Worm (Caenorhabditis elegans) whole organism, L1 larva: ENCODE data around the gene alh-2.

Experiments
- C16A3.4 ChIP-seq: fragments of 150-350 bp; optimal IDR thresholded peaks from 2 replicates; lab custom pipeline; 2014; ENCODE audit warnings: missing biosample characterization, missing genetic modification characterization
- F16B12.6 ChIP-seq: fragments of 150-350 bp; optimal IDR thresholded peaks from 2 replicates; lab custom pipeline; 2014; ENCODE audit warnings: missing biosample characterization, missing genetic modification characterization
- ceh-8 ChIP-seq: fragments of 200-800 bp; sonication (Bioruptor generic); optimal IDR thresholded peaks from 2 replicates; lab custom pipeline; 2018; ENCODE audit warnings: mild to moderate bottlenecking, missing genetic modification characterization, moderate library complexity, missing compliant biosample characterization
- ceh-82 ChIP-seq, 3 experiments: fragments of 150-350 bp in 1 of 3; sonication (generic microtip) in 2 of 3; optimal IDR thresholded peaks; 2 replicates each; lab custom pipeline; 2014 to 2017; ENCODE audit warnings: missing biosample characterization in 3 of 3, missing genetic modification characterization in 3 of 3
- ceh-90 ChIP-seq: sonication (generic microtip); optimal IDR thresholded peaks from 2 replicates; lab custom pipeline; 2016; ENCODE audit warnings: missing genetic modification characterization, missing compliant biosample characterization
- ces-1 ChIP-seq: fragments of 150-350 bp; optimal IDR thresholded peaks from 2 replicates; lab custom pipeline; 2014; ENCODE audit warnings: missing biosample characterization, missing genetic modification reagents, missing genetic modification characterization
- efl-1 ChIP-seq, 4 experiments: fragments of 150-350 bp; optimal IDR thresholded peaks in 3 of 4; peaks in 1 of 4; 1 replicate in 1 of 4; 2 replicates in 3 of 4; lab custom pipeline; 2014; ENCODE audit warnings: missing biosample characterization in 2 of 4, missing genetic modification characterization in 2 of 4, missing genetic modification reagents in 2 of 4
- egl-13 ChIP-seq: sonication (generic microtip); optimal IDR thresholded peaks from 2 replicates; lab custom pipeline; 2016; ENCODE audit warnings: missing genotype, missing genetic modification reagents, missing genetic modification characterization, missing compliant biosample characterization
- egl-27 ChIP-seq, 2 experiments: fragments of 150-350 bp in 1 of 2; sonication (generic microtip); optimal IDR thresholded peaks; 3 replicates each; lab custom pipeline; 2017 to 2018; ENCODE audit warnings: missing biosample characterization in 2 of 2, missing genetic modification characterization in 2 of 2, missing genetic modification reagents in 2 of 2
- fkh-8 ChIP-seq: sonication (generic microtip); optimal IDR thresholded peaks from 2 replicates; lab custom pipeline; 2016; ENCODE audit warnings: mild to moderate bottlenecking, missing genetic modification characterization, missing compliant biosample characterization
- hlh-4 ChIP-seq: sonication (generic microtip); optimal IDR thresholded peaks from 2 replicates; lab custom pipeline; 2016; ENCODE audit warnings: mild to moderate bottlenecking, missing genetic modification characterization, missing compliant biosample characterization
- isw-1 ChIP-seq: fragments of 200-800 bp; sonication (Bioruptor generic); IDR thresholded peaks from 2 replicates; pipeline ENCODE4 v1.3.6; 2022; ENCODE audit warnings: missing genetic modification characterization, missing compliant biosample characterization
- lin-13 ChIP-seq: fragments of 150-350 bp; optimal IDR thresholded peaks from 2 replicates; lab custom pipeline; 2014; ENCODE audit warnings: missing biosample characterization, missing genetic modification reagents, missing genetic modification characterization
- lin-14 ChIP-seq: fragments of 200-800 bp; sonication (Bioruptor generic); optimal IDR thresholded peaks from 2 replicates; lab custom pipeline; 2018; ENCODE audit warnings: mild to moderate bottlenecking, missing genetic modification characterization, moderate library complexity, missing compliant biosample characterization
- mab-9 ChIP-seq: fragments of 200-800 bp; sonication (Bioruptor generic); IDR thresholded peaks from 2 replicates; pipeline ENCODE4 v1.3.6; 2022; ENCODE audit warnings: missing genetic modification reagents, missing genetic modification characterization, missing compliant biosample characterization
- mep-1 ChIP-seq: fragments of 150-350 bp; optimal IDR thresholded peaks from 2 replicates; lab custom pipeline; 2014; ENCODE audit warnings: missing biosample characterization, missing genetic modification characterization
- nhr-11 ChIP-seq: fragments of 150-350 bp; optimal IDR thresholded peaks from 2 replicates; lab custom pipeline; 2014; ENCODE audit warnings: missing biosample characterization, missing genetic modification characterization
- nhr-20 ChIP-seq: sonication (generic microtip); optimal IDR thresholded peaks from 2 replicates; lab custom pipeline; 2016; ENCODE audit warnings: mild to moderate bottlenecking, missing genetic modification characterization, missing compliant biosample characterization
- nhr-28 ChIP-seq: fragments of 150-350 bp; optimal IDR thresholded peaks from 2 replicates; lab custom pipeline; 2014; ENCODE audit warnings: missing biosample characterization, missing genetic modification characterization
- nhr-47 ChIP-seq: sonication (generic microtip); optimal IDR thresholded peaks from 2 replicates; lab custom pipeline; 2016; ENCODE audit warnings: mild to moderate bottlenecking, missing genetic modification characterization, moderate library complexity, missing compliant biosample characterization
- nhr-71 ChIP-seq: sonication (generic microtip); optimal IDR thresholded peaks from 2 replicates; lab custom pipeline; 2016; ENCODE audit warnings: mild to moderate bottlenecking, missing genetic modification characterization, moderate library complexity, missing compliant biosample characterization
- nhr-76 ChIP-seq: sonication (generic microtip); optimal IDR thresholded peaks from 2 replicates; lab custom pipeline; 2017; ENCODE audit warnings: missing biosample characterization, missing genetic modification characterization
- nhr-85 ChIP-seq: sonication (generic microtip); peaks from one replicate; lab custom pipeline; 2016; ENCODE audit warnings: missing genetic modification characterization, inconsistent platforms, missing compliant biosample characterization
- nhr-90 ChIP-seq: sonication (generic microtip); optimal IDR thresholded peaks from 2 replicates; lab custom pipeline; 2016; ENCODE audit warnings: mild to moderate bottlenecking, missing genetic modification characterization, missing compliant biosample characterization; ENCODE audit not compliant: poor library complexity
- rnt-1 ChIP-seq: sonication (generic microtip); optimal IDR thresholded peaks from 2 replicates; lab custom pipeline; 2016; ENCODE audit warnings: mild to moderate bottlenecking, missing genetic modification characterization, moderate library complexity, missing compliant biosample characterization
- skn-1 ChIP-seq: fragments of 150-350 bp; optimal IDR thresholded peaks from 2 replicates; lab custom pipeline; 2014; ENCODE audit warnings: missing biosample characterization, missing genetic modification characterization
- snpc-4 ChIP-seq: fragments of 150-350 bp; optimal IDR thresholded peaks from 2 replicates; lab custom pipeline; 2014; ENCODE audit warnings: missing biosample characterization, missing genetic modification characterization
- sup-37 ChIP-seq: fragments of 200-800 bp; sonication (Bioruptor generic); optimal IDR thresholded peaks from 2 replicates; lab custom pipeline; 2018; ENCODE audit warnings: mild to moderate bottlenecking, missing genetic modification characterization, missing compliant biosample characterization
- tbx-2 ChIP-seq: sonication (generic microtip); optimal IDR thresholded peaks from 2 replicates; lab custom pipeline; 2016; ENCODE audit warnings: missing genetic modification characterization, missing compliant biosample characterization
- unc-130 ChIP-seq: fragments of 150-350 bp; optimal IDR thresholded peaks from 2 replicates; lab custom pipeline; 2017; ENCODE audit warnings: missing biosample characterization, missing genetic modification characterization, inconsistent platforms
- unc-30 ChIP-seq: sonication (generic microtip); optimal IDR thresholded peaks from 2 replicates; lab custom pipeline; 2017; ENCODE audit warnings: missing biosample characterization, missing genetic modification characterization
- unc-86 ChIP-seq: sonication (generic microtip); optimal IDR thresholded peaks from 2 replicates; lab custom pipeline; 2016; ENCODE audit warnings: missing genetic modification characterization, missing compliant biosample characterization
- unc-98 ChIP-seq: fragments of 200-800 bp; sonication (Bioruptor generic); IDR thresholded peaks from 2 replicates; pipeline ENCODE4 v1.3.6; 2022; ENCODE audit warnings: missing genetic modification characterization, missing compliant biosample characterization
- xbp-1 ChIP-seq: sonication (generic microtip); optimal IDR thresholded peaks from 2 replicates; lab custom pipeline; 2016; ENCODE audit warnings: missing genetic modification characterization, missing compliant biosample characterization
- zag-1 ChIP-seq: fragments of 150-350 bp; optimal IDR thresholded peaks from 2 replicates; lab custom pipeline; 2014; ENCODE audit warnings: missing biosample characterization, missing genetic modification characterization
- zip-4 ChIP-seq: fragments of 200-800 bp; sonication (Bioruptor generic); optimal IDR thresholded peaks from 2 replicates; lab custom pipeline; 2018; ENCODE audit warnings: mild to moderate bottlenecking, missing genetic modification characterization, moderate library complexity, missing compliant biosample characterization

Gene alh-2

DNA sequence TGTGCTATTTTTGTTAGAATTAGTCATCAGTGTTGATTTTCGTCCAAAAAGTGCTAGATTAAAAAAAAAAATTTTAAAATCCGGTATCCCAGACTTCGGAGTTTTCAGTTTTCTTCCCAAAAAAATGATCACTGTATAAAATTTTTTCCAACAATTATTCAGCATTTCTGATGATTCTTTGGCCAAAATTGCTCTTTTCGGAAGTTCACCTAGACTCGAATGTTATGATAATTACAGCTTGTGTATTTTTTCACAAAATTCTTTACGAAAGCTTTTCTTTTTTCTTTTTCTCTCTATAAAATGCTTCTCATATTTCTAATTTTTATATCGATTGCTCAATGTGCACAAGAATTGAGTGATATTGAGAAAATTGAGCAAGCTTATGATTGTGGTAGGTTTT lies 12.3 kb upstream of the alh-2 start, which contains the start of gene irld-17:
Gene irld-17 (plus strand): TSS at position 301 of the 400 bp plus-strand sequence.
- TF ChIP-seq efl-1 (optimal IDR thresholded peaks at IDR 0.05; lab: Kevin White, UChicago), result no peak
- peak in 1 of 2 experiments; percentile 67 for TF ChIP-seq efl-1 (GFP tag; optimal IDR thresholded peaks at IDR 0.05 in 1 of 2; lab: Kevin White, UChicago)
- TF ChIP-seq sup-37 (GFP tag; lab: Kevin White, UChicago), result no peak
- no peak for TF ChIP-seq unc-98
- no peak for TF ChIP-seq nhr-11 (tag; lab: Kevin White, UChicago)

DNA sequence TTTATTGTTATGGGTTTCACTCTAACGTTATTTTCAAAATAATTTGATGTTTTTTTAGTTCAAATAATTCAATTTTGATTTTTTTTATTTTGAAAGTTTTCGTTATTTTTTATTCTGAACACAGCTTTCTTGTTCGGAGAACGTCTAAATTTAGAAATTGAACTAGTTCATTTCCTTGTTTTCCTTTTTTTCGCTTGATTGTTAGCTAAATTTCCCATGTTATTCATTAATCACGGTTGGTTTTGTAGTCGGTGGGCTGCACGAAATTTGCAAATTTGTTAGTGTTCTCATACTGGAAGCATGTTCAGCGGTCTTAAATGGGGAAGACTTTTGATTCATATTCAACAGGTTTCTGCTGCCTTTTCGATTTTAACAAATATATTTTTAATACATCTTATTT lies 8.1 kb upstream of the alh-2 start, which contains the start of gene str-222:
Gene str-222 (plus strand): TSS at position 301 of the 400 bp plus-strand sequence.
- TF ChIP-seq C16A3.4 (tag; lab: Kevin White, UChicago) (no peak), xbp-1 (tag; lab: Kevin White, UChicago) (no peak), tbx-2 (tag; lab: Kevin White, UChicago) (no peak)

DNA sequence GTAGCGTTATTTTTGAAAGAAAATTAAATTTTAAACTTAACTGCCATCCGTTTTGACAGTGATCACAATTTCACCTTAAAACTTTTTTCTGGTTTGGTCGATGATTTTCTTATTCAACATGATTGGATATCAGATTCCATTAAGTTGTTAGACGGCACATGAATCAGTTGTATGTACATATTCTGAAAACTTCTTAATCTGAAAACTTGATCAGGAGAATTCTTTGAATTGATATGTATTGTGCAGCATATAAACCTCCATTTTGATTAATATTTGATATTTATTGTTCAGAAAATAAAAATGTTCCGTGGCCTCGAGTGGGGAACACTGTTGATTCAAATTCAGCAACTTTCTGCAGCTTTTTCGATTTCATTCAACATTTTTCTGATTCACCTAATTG lies 4.0 kb upstream of the alh-2 start, which contains the start of gene str-221:
Gene str-221 (plus strand): TSS at position 301 of the 400 bp plus-strand sequence.
- no peak for TF ChIP-seq unc-130 (tag; lab: Kevin White, UChicago)
- TF ChIP-seq ceh-90, result no peak
- TF ChIP-seq isw-1 (GFP tag; lab: Robert Waterston, UW), result no peak
- no peak for TF ChIP-seq egl-13 (tag; lab: Kevin White, UChicago)
- no peak for TF ChIP-seq nhr-76 (tag; lab: Kevin White, UChicago)
- no peak for TF ChIP-seq zag-1 (tag; lab: Kevin White, UChicago)
- TF ChIP-seq, all 84 proteins: peak for 0

DNA sequence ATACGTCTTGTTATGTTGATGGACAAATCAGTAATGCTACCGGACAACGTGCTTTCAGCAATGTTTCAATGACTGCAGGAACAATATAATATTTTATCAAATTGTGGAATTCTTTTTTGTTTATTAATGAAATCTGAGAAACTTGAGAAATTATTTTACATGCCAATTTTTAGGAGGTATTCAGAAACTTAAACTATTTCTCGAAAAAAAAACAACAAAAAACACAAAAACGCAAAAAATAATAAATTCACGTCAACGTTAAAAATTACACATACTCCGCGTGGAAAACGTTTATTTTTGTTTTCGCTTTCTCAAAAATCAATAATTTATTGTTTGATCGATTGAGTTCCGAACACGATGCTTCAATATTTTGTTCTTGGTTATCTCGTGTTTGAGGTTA lies 1.8 kb upstream of the alh-2 start, which contains the start of gene Y46H3D.1:
Gene Y46H3D.1 (plus strand): TSS at position 301 of the 400 bp plus-strand sequence.
- TF ChIP-seq ceh-8 (GFP tag; lab: Kevin White, UChicago) (no peak), ceh-82 (tag; optimal IDR thresholded peaks at IDR 0.05; lab: Kevin White, UChicago) (no peak), zag-1 (tag; lab: Kevin White, UChicago) (no peak), nhr-28 (tag; lab: Kevin White, UChicago) (no peak), unc-98 (no peak), nhr-90 (no peak), mep-1 (tag; lab: Kevin White, UChicago) (no peak), rnt-1 (tag; lab: Kevin White, UChicago) (no peak)

DNA sequence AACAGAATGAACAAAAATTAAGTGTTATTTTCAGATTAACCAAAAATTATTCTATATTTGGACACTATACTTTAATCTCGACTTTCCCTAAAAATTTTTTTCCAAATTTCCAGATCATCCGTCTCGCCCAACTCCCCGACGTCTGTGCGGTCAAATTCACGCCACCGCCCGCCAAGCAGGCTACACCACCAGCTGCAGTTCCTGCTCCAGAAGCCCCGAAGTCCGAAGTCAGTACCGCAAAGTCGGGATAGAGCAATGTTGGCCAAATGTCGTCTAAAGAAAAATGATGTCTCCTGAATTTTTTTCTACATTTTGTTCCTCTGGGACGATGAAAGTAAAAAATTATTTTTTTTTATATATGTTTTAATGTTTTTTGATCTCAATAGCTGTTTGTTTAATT lies 1.2 kb upstream of the alh-2 start:
- no peak for TF ChIP-seq lin-14
- no peak for TF ChIP-seq nhr-20 (tag; lab: Kevin White, UChicago)
- no peak for TF ChIP-seq mab-9 (GFP tag; lab: Robert Waterston, UW)
- TF ChIP-seq unc-30 (tag; lab: Kevin White, UChicago), result no peak
- TF ChIP-seq F16B12.6 (tag; lab: Kevin White, UChicago), result no peak
- no peak for TF ChIP-seq nhr-76 (tag; lab: Kevin White, UChicago)
- TF ChIP-seq ceh-82 (tag; optimal IDR thresholded peaks at IDR 0.05; lab: Kevin White, UChicago), result no peak
- no peak for TF ChIP-seq zip-4 (GFP tag; lab: Kevin White, UChicago)
- TF ChIP-seq egl-27 (tag; optimal IDR thresholded peaks at IDR 0.05; lab: Kevin White, UChicago), result no peak
- no peak for TF ChIP-seq nhr-47 (tag; lab: Kevin White, UChicago)
- TF ChIP-seq ces-1 (GFP tag; lab: Kevin White, UChicago), result no peak
- TF ChIP-seq nhr-71, result no peak
- TF ChIP-seq xbp-1 (tag; lab: Kevin White, UChicago), result no peak
- TF ChIP-seq snpc-4 (tag; lab: Kevin White, UChicago), result no peak
- no peak for TF ChIP-seq skn-1 (tag; lab: Kevin White, UChicago)
- TF ChIP-seq unc-86, result no peak

DNA sequence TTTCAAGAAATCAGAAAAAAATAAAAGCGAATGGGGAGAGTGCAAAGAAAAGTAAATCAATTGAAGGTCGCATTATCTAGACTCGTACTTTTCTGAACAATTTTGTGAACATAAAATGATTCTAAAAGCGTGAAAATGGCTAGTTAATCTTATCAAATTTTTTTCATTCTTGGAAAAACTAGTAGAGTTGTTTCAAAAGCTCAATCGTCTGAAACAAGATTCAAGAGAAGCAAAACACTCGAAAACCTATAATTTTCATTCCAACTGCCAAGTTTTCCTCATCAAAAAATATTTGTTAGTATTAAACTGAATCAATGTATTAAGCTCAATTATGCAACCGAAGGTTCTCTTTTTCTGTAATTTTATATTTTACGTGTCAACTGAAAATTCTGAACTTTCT lies 4.0 kb downstream of the alh-2 start, which contains the start of gene irld-45:
Gene irld-45 (plus strand): TSS at position 301 of the 400 bp plus-strand sequence.
- TF ChIP-seq lin-13 (GFP tag; lab: Kevin White, UChicago) (no peak), hlh-4 (tag; lab: Kevin White, UChicago) (no peak), zip-4 (GFP tag; lab: Kevin White, UChicago) (no peak), fkh-8 (no peak), nhr-85 (tag; lab: Kevin White, UChicago) (no peak)
